Fruit fly (Drosophila melanogaster): ENCODE measurements around the gene Mpp6.

Mpp6 gene

DNA sequence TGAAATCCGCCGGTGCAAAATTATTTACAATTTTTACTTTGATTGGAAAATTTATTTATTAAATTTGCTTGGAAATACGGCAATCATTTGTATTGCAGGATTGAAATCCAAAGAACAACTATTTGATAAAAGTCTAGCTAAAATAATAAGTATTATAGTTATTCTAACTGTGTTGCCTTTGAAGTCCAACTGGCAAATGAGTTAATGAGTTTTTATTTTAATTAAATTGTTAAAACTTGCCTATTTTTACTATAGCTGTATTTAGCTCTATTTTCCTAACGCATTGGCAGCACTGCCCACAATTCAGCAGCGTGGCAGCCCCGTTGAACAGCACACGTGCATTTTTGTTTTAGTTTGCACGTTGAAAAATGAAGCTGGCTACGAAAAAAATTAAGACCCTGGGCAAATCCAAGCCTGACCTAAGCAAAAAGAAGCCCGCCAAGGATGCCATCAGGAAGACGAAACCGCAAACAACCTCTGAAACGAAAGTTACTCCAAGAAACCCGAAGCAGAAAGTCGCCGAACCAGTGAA, 7.3 kb downstream of the Mpp6 start, which contains the start of gene Noc2 (continued):
- TF ChIP-seq ind (GFP tag; optimal IDR thresholded peaks at IDR 0.05) (peak; percentile 63), Ravus (GFP tag; IDR thresholded peaks at IDR 0.05) (no peak), CG31441 (GFP tag; IDR thresholded peaks at IDR 0.05) (peak; percentile 64), CG12942 (GFP tag; optimal IDR thresholded peaks at IDR 0.05) (peak; percentile 38), Neu2 (GFP tag; optimal IDR thresholded peaks at IDR 0.05; ENCODE audit: borderline replicate concordance) (no peak), CG32532 (GFP tag; IDR thresholded peaks at IDR 0.05) (peak; percentile 60), CG15073 (GFP tag; optimal IDR thresholded peaks at IDR 0.05) (no peak), CG15269 (tag; optimal IDR thresholded peaks at IDR 0.05) (peak; percentile 35), Ada2b (GFP tag; IDR thresholded peaks at IDR 0.05) (peak; percentile 51; the same call in 1 of the 2 replicates), row (GFP tag; IDR thresholded peaks at IDR 0.05) (peak; percentile 70), CG15479 (GFP tag; optimal IDR thresholded peaks at IDR 0.05) (no peak), B-H1 (GFP tag; IDR thresholded peaks at IDR 0.05) (no peak), tup (GFP tag; optimal IDR thresholded peaks at IDR 0.05) (no peak), Hey (tag; optimal IDR thresholded peaks at IDR 0.05) (no peak), gro (GFP tag; optimal IDR thresholded peaks at IDR 0.05) (no peak), corto (GFP tag; optimal IDR thresholded peaks at IDR 0.05) (no peak), CG11723 (GFP tag; optimal IDR thresholded peaks at IDR 0.05) (no peak), CG6813 (GFP tag; optimal IDR thresholded peaks at IDR 0.05) (no peak), kah (GFP tag; optimal IDR thresholded peaks at IDR 0.05) (peak; percentile 4), CG10959 (GFP tag; IDR thresholded peaks at IDR 0.05) (no peak), CG2129 (GFP tag; IDR thresholded peaks at IDR 0.05; ENCODE audit: partially characterized antibody) (no peak), chm (GFP tag; IDR thresholded peaks at IDR 0.05) (no peak), CG8924 (tag; optimal IDR thresholded peaks at IDR 0.05) (peak; percentile 50), wor (GFP tag; IDR thresholded peaks at IDR 0.05) (no peak), CG3838 (GFP tag; optimal IDR thresholded peaks at IDR 0.05) (no peak), CG9727 (GFP tag; optimal IDR thresholded peaks at IDR 0.05) (peak; percentile 33), CG17186 (GFP tag; optimal IDR thresholded peaks at IDR 0.05) (no peak), shn (GFP tag; optimal IDR thresholded peaks at IDR 0.05) (peak; percentile 10), slou (GFP tag; optimal IDR thresholded peaks at IDR 0.05) (peak; percentile 31), Nf-YB (GFP tag; optimal IDR thresholded peaks at IDR 0.05) (no peak), CG3407 (GFP tag; optimal IDR thresholded peaks at IDR 0.05) (no peak), otp (GFP tag; IDR thresholded peaks at IDR 0.05) (no peak), CG1233 (GFP tag; optimal IDR thresholded peaks at IDR 0.05) (no peak), Oaz (GFP tag; IDR thresholded peaks at IDR 0.05) (no peak), CG3065 (GFP tag; optimal IDR thresholded peaks at IDR 0.05) (peak; percentile 2), gsb-n (tag; optimal IDR thresholded peaks at IDR 0.05) (no peak), CG13624 (GFP tag; optimal IDR thresholded peaks at IDR 0.05) (no peak), NFAT (GFP tag; IDR thresholded peaks at IDR 0.05) (peak; percentile 44; the same call in 1 of the 2 replicates), CG34376 (GFP tag; optimal IDR thresholded peaks at IDR 0.05) (no peak), seq (GFP tag; IDR thresholded peaks at IDR 0.05) (no peak), Mad (GFP tag; optimal IDR thresholded peaks at IDR 0.05) (peak; percentile 13), Oli (tag; optimal IDR thresholded peaks at IDR 0.05) (peak; percentile 14), CG8281 (tag; optimal IDR thresholded peaks at IDR 0.05) (no peak), crp (GFP tag; optimal IDR thresholded peaks at IDR 0.05) (no peak), HLH4C (GFP tag; IDR thresholded peaks at IDR 0.05; ENCODE audit: partially characterized antibody) (no peak), Dfd (GFP tag; optimal IDR thresholded peaks at IDR 0.05) (no peak), YL-1 (GFP tag; optimal IDR thresholded peaks at IDR 0.05) (peak; percentile 46), Dip2 (GFP tag; IDR thresholded peaks at IDR 0.05) (no peak), dmrt11E (tag; optimal IDR thresholded peaks at IDR 0.05) (peak; percentile 36), CG16863 (GFP tag; optimal IDR thresholded peaks at IDR 0.05) (no peak), CG18476 (GFP tag; optimal IDR thresholded peaks at IDR 0.05) (no peak)
